Fruit fly (Drosophila melanogaster): Measurements from ENCODE around the gene cutlet.

DNA sequence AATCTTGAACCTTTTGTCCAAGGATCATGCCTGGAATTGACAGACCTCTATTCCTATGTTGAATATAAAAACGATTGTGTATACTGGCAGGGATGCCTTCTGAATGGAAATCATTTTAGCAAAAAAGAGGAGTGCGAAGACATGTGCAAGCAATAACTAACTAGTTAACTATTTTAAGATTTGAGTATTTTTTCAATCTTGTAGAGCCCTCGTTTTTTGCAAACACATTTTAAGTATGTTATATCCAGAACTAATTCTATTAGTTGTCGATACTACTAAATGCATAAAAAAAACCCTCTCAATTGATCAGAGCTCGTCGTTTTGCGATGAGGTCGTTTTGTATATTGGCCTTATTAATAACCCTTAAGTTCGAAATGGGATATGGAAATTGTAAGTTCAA, 11.2 kb downstream of the cutlet start, which contains the start of gene Sfp24C1:
- TF ChIP-seq CG8478 (optimal IDR thresholded peaks at IDR 0.05) (no peak), CTCF (optimal IDR thresholded peaks at IDR 0.05) (no peak)
